Worm (Caenorhabditis elegans): ENCODE measurements around the gene C02B4.3.

The C02B4.3 gene

DNA sequence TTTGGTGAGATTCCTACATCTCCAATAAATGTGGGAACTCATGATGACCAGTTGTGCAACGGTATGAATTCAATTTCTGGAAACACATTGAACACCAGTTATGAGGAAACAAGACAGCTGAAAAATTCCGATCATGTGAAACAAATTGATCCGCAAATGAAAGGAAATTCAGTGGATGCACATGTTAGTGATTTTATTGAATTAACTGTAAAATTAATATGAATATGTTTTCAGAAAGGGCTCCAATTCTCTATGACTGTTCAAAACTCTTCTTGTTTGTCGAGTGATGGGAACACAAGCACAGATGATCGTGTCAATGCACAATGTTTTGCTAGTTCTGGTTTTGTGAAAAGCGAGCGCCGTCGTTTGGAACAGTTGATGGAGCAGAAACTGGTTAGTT lies 39.3 kb downstream of the C02B4.3 start:
- no peak for TF ChIP-seq egl-13 (tag; optimal IDR thresholded peaks at IDR 0.05)
- TF ChIP-seq hpl-2 (GFP tag; optimal IDR thresholded peaks at IDR 0.05): no peak
- TF ChIP-seq lin-35 (GFP tag; optimal IDR thresholded peaks at IDR 0.05): no peak
- no peak for TF ChIP-seq ces-1 (GFP tag; optimal IDR thresholded peaks at IDR 0.05)
- no peak for TF ChIP-seq ceh-90 (tag; optimal IDR thresholded peaks at IDR 0.05)
- no peak for TF ChIP-seq pqm-1 (tag; optimal IDR thresholded peaks at IDR 0.05)
- TF ChIP-seq zag-1 (tag; optimal IDR thresholded peaks at IDR 0.05): no peak
- TF ChIP-seq nhr-90 (tag; optimal IDR thresholded peaks at IDR 0.05; ENCODE audit: poor library complexity): no peak
- TF ChIP-seq efl-1 (optimal IDR thresholded peaks at IDR 0.05): no peak
- TF ChIP-seq efl-1 (GFP tag; optimal IDR thresholded peaks at IDR 0.05 in 1 of 2): no peak
- TF ChIP-seq nhr-19 (GFP tag; conservative IDR thresholded peaks at IDR 0.05): no peak
- TF ChIP-seq lin-15B (tag; optimal IDR thresholded peaks at IDR 0.05): no peak
- TF ChIP-seq lir-3 (tag; optimal IDR thresholded peaks at IDR 0.05; ENCODE audit: poor library complexity): no peak

ce11 chrX:12619165-12619564 lies 40.5 kb downstream of the C02B4.3 start, which contains the start of gene R09A8.2:
Gene R09A8.2 (plus strand): TSS chrX:12619465.
- TF ChIP-seq unc-130 (tag; optimal IDR thresholded peaks at IDR 0.05) (no peak), snpc-4 (tag; optimal IDR thresholded peaks at IDR 0.05) (no peak), nhr-28 (tag; optimal IDR thresholded peaks at IDR 0.05) (no peak), C04F5.9 (tag; optimal IDR thresholded peaks at IDR 0.05) (no peak), dsc-1 (tag; optimal IDR thresholded peaks at IDR 0.05) (no peak), nhr-11 (tag; optimal IDR thresholded peaks at IDR 0.05) (no peak), ztf-11 (tag; optimal IDR thresholded peaks at IDR 0.05) (no peak), C16A3.4 (tag; optimal IDR thresholded peaks at IDR 0.05) (no peak), rnt-1 (tag; optimal IDR thresholded peaks at IDR 0.05) (no peak), egl-13 (tag; optimal IDR thresholded peaks at IDR 0.05) (no peak), nhr-77 (tag; optimal IDR thresholded peaks at IDR 0.05) (no peak), sptf-1 (tag; optimal IDR thresholded peaks at IDR 0.05) (no peak), alr-1 (tag; optimal IDR thresholded peaks at IDR 0.05; ENCODE audit: borderline replicate concordance) (no peak), zip-4 (GFP tag; optimal IDR thresholded peaks at IDR 0.05) (no peak), swsn-7 (tag; optimal IDR thresholded peaks at IDR 0.05) (no peak), F16B12.6 (tag; optimal IDR thresholded peaks at IDR 0.05) (no peak), nhr-85 (tag) (no peak), ceh-90 (tag; optimal IDR thresholded peaks at IDR 0.05) (no peak), nhr-19 (GFP tag; conservative IDR thresholded peaks at IDR 0.05) (no peak)

- TF ChIP-seq dsc-1 (tag; optimal IDR thresholded peaks at IDR 0.05) (no peak), mdl-1 (tag; optimal IDR thresholded peaks at IDR 0.05) (no peak), sup-37 (GFP tag; optimal IDR thresholded peaks at IDR 0.05) (no peak), ceh-63 (GFP tag; optimal IDR thresholded peaks at IDR 0.05) (no peak), ama-1 (optimal IDR thresholded peaks at IDR 0.05) (no peak), xbp-1 (tag; optimal IDR thresholded peaks at IDR 0.05) (no peak), jun-1 (tag; optimal IDR thresholded peaks at IDR 0.05) (no peak), C16A3.4 (tag; optimal IDR thresholded peaks at IDR 0.05) (no peak), C34B4.2 (tag; optimal IDR thresholded peaks at IDR 0.05) (no peak), nhr-76 (tag; optimal IDR thresholded peaks at IDR 0.05) (no peak), egl-27 (tag; optimal IDR thresholded peaks at IDR 0.05) (no peak), sox-4 (tag; optimal IDR thresholded peaks at IDR 0.05) (no peak), ceh-88 (GFP tag; IDR thresholded peaks at IDR 0.05) (no peak), nhr-28 (tag; optimal IDR thresholded peaks at IDR 0.05) (no peak), efl-3 (GFP tag; optimal IDR thresholded peaks at IDR 0.05) (no peak)
Measured at ce11 chrX:12618447-12618846, 41.2 kb downstream of the C02B4.3 start.
